Fruit fly (Drosophila melanogaster): ENCODE measurements around the gene pch2.

The pch2 gene

dm6 chr3R:8521499-8521898 lies 40.1 kb downstream of the pch2 start, which contains the start of gene CG31454 (continued):
- TF ChIP-seq hbn (GFP tag; IDR thresholded peaks at IDR 0.05; ENCODE audit: partially characterized antibody), result no peak

- TF ChIP-seq cwo (GFP tag; optimal IDR thresholded peaks at IDR 0.05) (peak; percentile 75), pros (GFP tag; optimal IDR thresholded peaks at IDR 0.05) (no peak)
Observed at dm6 chr3R:8520809-8521208, 40.8 kb downstream of the pch2 start.

DNA sequence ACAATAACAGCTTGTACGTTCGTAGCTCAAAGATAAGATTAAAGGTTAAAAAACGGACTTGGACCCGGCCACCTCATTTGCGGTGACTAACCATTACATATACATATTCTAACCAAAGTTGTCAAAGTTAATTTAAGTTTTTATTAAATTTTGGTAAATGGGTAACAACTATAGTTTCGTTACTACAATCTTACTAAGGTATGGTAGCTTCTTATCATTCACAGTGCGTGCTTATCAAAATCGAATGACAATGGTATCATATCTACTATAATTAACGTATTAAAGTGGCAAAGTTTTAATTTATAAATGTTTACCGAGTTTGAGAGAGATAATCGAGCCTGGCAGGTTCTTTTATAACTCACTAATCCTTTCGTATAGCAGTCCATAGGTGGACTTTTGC lies 42.4 kb downstream of the pch2 start:
- TF ChIP-seq otp (GFP tag; IDR thresholded peaks at IDR 0.05) (no peak), HLH54F (GFP tag; optimal IDR thresholded peaks at IDR 0.05) (no peak), exex (tag; optimal IDR thresholded peaks at IDR 0.05) (peak; percentile 6), Usf (GFP tag; optimal IDR thresholded peaks at IDR 0.05) (no peak), Dp (GFP tag; optimal IDR thresholded peaks at IDR 0.05) (no peak), CG11504 (tag; optimal IDR thresholded peaks at IDR 0.05) (no peak), ERR (GFP tag; optimal IDR thresholded peaks at IDR 0.05) (no peak), mirr (GFP tag; optimal IDR thresholded peaks at IDR 0.05) (peak; percentile 54)

DNA sequence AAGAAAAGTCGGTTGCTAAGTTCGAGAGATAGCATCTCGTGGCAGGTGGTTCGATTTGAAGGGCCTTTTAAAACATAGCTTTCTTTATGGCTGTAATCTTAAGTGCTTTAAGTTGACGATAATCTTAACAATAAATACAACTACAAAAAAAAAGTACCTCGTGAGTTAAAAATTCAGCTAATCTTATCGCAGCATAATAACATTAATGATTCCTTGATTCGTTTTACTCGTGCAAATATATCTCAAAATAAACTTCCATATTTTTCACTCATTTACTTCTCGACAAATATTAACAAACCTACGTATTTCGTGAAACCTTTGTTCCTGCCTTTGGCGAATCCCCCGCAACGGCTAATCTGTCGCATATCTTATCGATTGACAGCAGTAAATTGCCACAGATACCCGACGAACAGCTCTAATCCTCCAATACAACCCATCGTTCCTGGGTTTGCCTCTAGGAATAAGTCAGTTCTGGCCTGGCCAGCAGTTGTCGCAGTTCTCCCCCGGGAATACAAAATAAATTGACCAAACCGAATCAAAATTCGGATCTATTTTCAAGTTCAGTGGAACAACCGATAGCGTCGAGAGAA lies 42.9 kb downstream of the pch2 start:
- peak; percentile 91 for TF ChIP-seq exex (tag; optimal IDR thresholded peaks at IDR 0.05)
- TF ChIP-seq CG12769 (tag; optimal IDR thresholded peaks at IDR 0.05), result peak; percentile 33
- 0 out of 3 replicates have a peak, but pooled peaks have one; percentile 21 for TF ChIP-seq vnd (GFP tag; IDR thresholded peaks at IDR 0.05; ENCODE audit: partially characterized antibody)
- no peak for TF ChIP-seq CG18599 (GFP tag; optimal IDR thresholded peaks at IDR 0.05)
- peak; percentile 81 for TF ChIP-seq sug (tag; optimal IDR thresholded peaks at IDR 0.05)
- peak; percentile 16 for TF ChIP-seq grn (GFP tag; optimal IDR thresholded peaks at IDR 0.05)
- TF ChIP-seq CG2875 (GFP tag; optimal IDR thresholded peaks at IDR 0.05), result no peak
- no peak for TF ChIP-seq gce (GFP tag; IDR thresholded peaks at IDR 0.05)

DNA sequence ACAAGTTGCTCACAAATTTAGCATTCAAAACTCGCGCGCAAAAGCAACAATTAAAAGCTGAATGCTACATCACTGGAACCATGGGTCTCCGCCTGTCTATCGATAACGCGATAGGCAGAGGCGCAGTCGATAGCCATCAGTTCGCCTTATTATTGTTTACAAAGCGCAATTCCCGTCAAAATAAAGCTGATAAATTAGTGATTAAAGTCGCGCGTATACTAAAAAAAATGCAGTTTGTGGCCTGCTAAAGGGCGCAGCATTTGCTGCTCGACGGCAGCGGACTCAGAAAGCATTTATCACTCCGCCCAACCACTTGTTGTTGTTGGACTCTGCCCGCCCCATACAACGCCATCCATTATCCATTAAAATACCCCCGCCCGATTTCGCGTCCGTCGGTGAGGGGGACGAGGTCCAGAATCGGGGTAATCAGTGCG lies 43.8 kb downstream of the pch2 start, which contains the start of gene CG11737:
TSS of gene CG11737 (plus strand) at position 117 of the 434 bp plus-strand sequence.
- TF ChIP-seq CG17328 (GFP tag; IDR thresholded peaks at IDR 0.05), result no peak
- no peak for TF ChIP-seq Hr3 (GFP tag; optimal IDR thresholded peaks at IDR 0.05)
- TF ChIP-seq sens (GFP tag), result peak; percentile 71
- peak; percentile 62 for TF ChIP-seq tna (GFP tag; IDR thresholded peaks at IDR 0.05; ENCODE audit: partially characterized antibody)
- TF ChIP-seq lbe (GFP tag; optimal IDR thresholded peaks at IDR 0.05), result no peak
- peak; percentile 89 for TF ChIP-seq crol (GFP tag; IDR thresholded peaks at IDR 0.05)
- 0 out of 2 replicates have a peak, but pooled peaks have one; percentile 8 for TF ChIP-seq CG10366 (GFP tag; IDR thresholded peaks at IDR 0.05)
- no peak for TF ChIP-seq cg (GFP tag; optimal IDR thresholded peaks at IDR 0.05)
- no peak for TF ChIP-seq chm (GFP tag; IDR thresholded peaks at IDR 0.05)
- TF ChIP-seq so (GFP tag; IDR thresholded peaks at IDR 0.05), result 0 out of 3 replicates have a peak, but pooled peaks have one; percentile 26
- peak; percentile 4 for TF ChIP-seq grn (GFP tag; optimal IDR thresholded peaks at IDR 0.05)
- no peak for TF ChIP-seq Gsc (GFP tag; IDR thresholded peaks at IDR 0.05)
- TF ChIP-seq CG32532 (GFP tag; IDR thresholded peaks at IDR 0.05), result peak; percentile 6; the same call in 1 of the 2 replicates
- TF ChIP-seq Antp (GFP tag; optimal IDR thresholded peaks at IDR 0.05), result peak; percentile 31
- TF ChIP-seq YL-1 (GFP tag; optimal IDR thresholded peaks at IDR 0.05), result peak; percentile 17
- TF ChIP-seq CG33213 (GFP tag; optimal IDR thresholded peaks at IDR 0.05), result peak; percentile 1
- peak; percentile 41; the same call in 1 of the 2 replicates for TF ChIP-seq Rfx (GFP tag; IDR thresholded peaks at IDR 0.05)
- no peak for TF ChIP-seq Ets65A (GFP tag)
- no peak for TF ChIP-seq CG6689 (GFP tag; IDR thresholded peaks at IDR 0.05)
- TF ChIP-seq stwl (tag; optimal IDR thresholded peaks at IDR 0.05), result peak; percentile 91
- TF ChIP-seq CG2120 (GFP tag; optimal IDR thresholded peaks at IDR 0.05), result peak; percentile 20
- TF ChIP-seq BEAF-32 (GFP tag; optimal IDR thresholded peaks at IDR 0.05), result peak; percentile 54
- TF ChIP-seq Sry-δ (GFP tag; optimal IDR thresholded peaks at IDR 0.05), result peak; percentile 67
- TF ChIP-seq trem (tag; optimal IDR thresholded peaks at IDR 0.05), result peak; percentile 36
- peak; percentile 56; the same call in 1 of the 3 replicates for TF ChIP-seq CG34422 (GFP tag; IDR thresholded peaks at IDR 0.05)
- no peak for TF ChIP-seq sc (optimal IDR thresholded peaks at IDR 0.05)
- TF ChIP-seq sc (GFP tag; optimal IDR thresholded peaks at IDR 0.05), result no peak

All from whole organism, embryonic.